Worm (Caenorhabditis elegans) whole organism, L2 larva: ENCODE results near the gene Y59E9AL.8.
"Not testable (repeated sequence)": the region's sequence is repeated elsewhere in the genome, so short reads cannot be mapped to it uniquely, and the experiment has no call there.

ENCODE experiments used
- aly-2 ChIP-seq: fragments of 150-350 bp; optimal IDR thresholded peaks from 2 replicates; lab custom pipeline; 2014; ENCODE audit warnings: missing biosample characterization, missing genetic modification characterization
- ama-1 ChIP-seq: fragments of 150-350 bp; optimal IDR thresholded peaks from 2 replicates; lab custom pipeline; 2018; ENCODE audit warnings: inconsistent platforms
- blmp-1 ChIP-seq: sonication (generic microtip); optimal IDR thresholded peaks from 2 replicates; lab custom pipeline; 2017; ENCODE audit warnings: missing genetic modification characterization, mild to moderate bottlenecking, missing compliant biosample characterization, antibody characterized with exemption, moderate library complexity; ENCODE audit not compliant: insufficient read depth
- dmd-4 ChIP-seq: sonication (generic microtip); optimal IDR thresholded peaks from 2 replicates; lab custom pipeline; 2017; ENCODE audit warnings: missing biosample characterization, missing genetic modification characterization
- elt-3 ChIP-seq: sonication (generic microtip); optimal IDR thresholded peaks from 2 replicates; lab custom pipeline; 2017; ENCODE audit warnings: missing biosample characterization, missing genetic modification characterization
- nhr-11 ChIP-seq: fragments of 150-350 bp; optimal IDR thresholded peaks from 2 replicates; lab custom pipeline; 2014; ENCODE audit warnings: missing biosample characterization, missing genetic modification characterization
- nhr-12 ChIP-seq: fragments of 150-350 bp; optimal IDR thresholded peaks from 2 replicates; lab custom pipeline; 2014; ENCODE audit warnings: missing biosample characterization, missing genetic modification characterization
- nhr-237 ChIP-seq: fragments of 150-350 bp; optimal IDR thresholded peaks from 2 replicates; lab custom pipeline; 2014; ENCODE audit warnings: missing biosample characterization, missing genetic modification characterization
- skn-1 ChIP-seq: sonication (generic microtip); optimal IDR thresholded peaks from 2 replicates; lab custom pipeline; 2017; ENCODE audit warnings: missing biosample characterization, missing genetic modification characterization
- unc-39 ChIP-seq: fragments of 150-350 bp; optimal IDR thresholded peaks from 2 replicates; lab custom pipeline; 2014; ENCODE audit warnings: missing biosample characterization, missing genetic modification characterization
- unc-62 ChIP-seq: fragments of 150-350 bp; optimal IDR thresholded peaks from 2 replicates; lab custom pipeline; 2014; ENCODE audit warnings: missing biosample characterization, missing genetic modification reagents, missing genetic modification characterization
- zag-1 ChIP-seq: fragments of 150-350 bp; optimal IDR thresholded peaks from 2 replicates; lab custom pipeline; 2014; ENCODE audit warnings: missing biosample characterization, missing genetic modification characterization
- ztf-11 ChIP-seq: sonication (generic microtip); optimal IDR thresholded peaks from 2 replicates; lab custom pipeline; 2017; ENCODE audit warnings: missing biosample characterization, missing genetic modification characterization
- ztf-4 ChIP-seq: fragments of 150-350 bp; optimal IDR thresholded peaks from 2 replicates; lab custom pipeline; 2014; ENCODE audit warnings: missing biosample characterization, missing genetic modification characterization

- TF ChIP-seq ama-1 (lab: Kevin White, UChicago); nhr-237 (tag; lab: Kevin White, UChicago); dmd-4; unc-62 (GFP tag; lab: Kevin White, UChicago); blmp-1 (tag; lab: Kevin White, UChicago); ztf-4 (tag; lab: Kevin White, UChicago); nhr-12; elt-3; nhr-11 (tag; lab: Kevin White, UChicago); aly-2 (tag; lab: Kevin White, UChicago); zag-1 (tag; lab: Kevin White, UChicago); ztf-11 (tag; lab: Kevin White, UChicago); skn-1 (tag; lab: Kevin White, UChicago); unc-39: not testable (repeated sequence)
Observed at ce11 chrIV:5256731-5257130, 32.6 kb upstream of the Y59E9AL.8 start, which contains the start of gene F36H12.9.
